Worm (Caenorhabditis elegans) whole organism, late embryonic: Measurements from ENCODE around the gene srsx-3.

Experiments
- C38D4.7 ChIP-seq: fragments of 200-800 bp; sonication (Bioruptor generic); optimal IDR thresholded peaks from 2 replicates; lab custom pipeline; 2018; ENCODE audit warnings: mild to moderate bottlenecking, missing genetic modification characterization, moderate library complexity, missing compliant biosample characterization
- K02D7.2 ChIP-seq: sonication (generic microtip); optimal IDR thresholded peaks from 2 replicates; lab custom pipeline; 2017; ENCODE audit warnings: mild to moderate bottlenecking, missing genetic modification characterization, missing compliant biosample characterization
- T23F11.4 ChIP-seq: fragments of 200-800 bp; sonication (Bioruptor generic); optimal IDR thresholded peaks from 2 replicates; lab custom pipeline; 2018; ENCODE audit warnings: mild to moderate bottlenecking, missing genetic modification characterization, missing compliant biosample characterization
- ceh-19 ChIP-seq: fragments of 200-800 bp; sonication (Bioruptor generic); optimal IDR thresholded peaks from 2 replicates; lab custom pipeline; 2018; ENCODE audit warnings: mild to moderate bottlenecking, missing genetic modification characterization, missing compliant biosample characterization
- ceh-2 ChIP-seq: sonication (generic microtip); optimal IDR thresholded peaks from 2 replicates; lab custom pipeline; 2016; ENCODE audit warnings: missing genotype, missing genetic modification characterization, missing compliant biosample characterization
- ceh-24 ChIP-seq: sonication (generic microtip); optimal IDR thresholded peaks from 2 replicates; lab custom pipeline; 2016; ENCODE audit warnings: mild to moderate bottlenecking, missing genetic modification characterization, missing compliant biosample characterization
- ceh-30 ChIP-seq: fragments of 150-350 bp; optimal IDR thresholded peaks from 2 replicates; lab custom pipeline; 2014; ENCODE audit warnings: missing biosample characterization, missing genetic modification characterization
- ceh-31 ChIP-seq: sonication (generic microtip); optimal IDR thresholded peaks from 2 replicates; lab custom pipeline; 2016; ENCODE audit warnings: missing genetic modification characterization, missing compliant biosample characterization
- ceh-34 ChIP-seq: sonication (generic microtip); optimal IDR thresholded peaks from 2 replicates; lab custom pipeline; 2016; ENCODE audit warnings: mild to moderate bottlenecking, missing genetic modification characterization, missing compliant biosample characterization
- ceh-48 ChIP-seq: sonication (generic microtip); optimal IDR thresholded peaks from 2 replicates; lab custom pipeline; 2016; ENCODE audit warnings: missing genetic modification characterization, inconsistent platforms, missing compliant biosample characterization
- ceh-6 ChIP-seq: fragments of 200-800 bp; sonication (Bioruptor generic); optimal IDR thresholded peaks from 2 replicates; lab custom pipeline; 2018; ENCODE audit warnings: mild to moderate bottlenecking, missing genetic modification characterization, missing compliant biosample characterization
- che-1 ChIP-seq: sonication (generic microtip); optimal IDR thresholded peaks from 2 replicates; lab custom pipeline; 2016; ENCODE audit warnings: mild to moderate bottlenecking, missing genetic modification characterization, missing compliant biosample characterization
- dmd-4 ChIP-seq: sonication (generic microtip); optimal IDR thresholded peaks from 2 replicates; lab custom pipeline; 2016; ENCODE audit warnings: borderline replicate concordance, missing genetic modification characterization, missing compliant biosample characterization
- dve-1 ChIP-seq: sonication (generic microtip); optimal IDR thresholded peaks from 2 replicates; lab custom pipeline; 2017; ENCODE audit warnings: antibody characterized with exemption, mild to moderate bottlenecking, missing genetic modification characterization, missing compliant biosample characterization
- elt-2 ChIP-seq: sonication (generic microtip); optimal IDR thresholded peaks from 2 replicates; lab custom pipeline; 2016; ENCODE audit warnings: missing genetic modification reagents, missing genetic modification characterization, missing compliant biosample characterization
- elt-4 ChIP-seq: sonication (generic microtip); optimal IDR thresholded peaks from 2 replicates; lab custom pipeline; 2016; ENCODE audit warnings: missing genetic modification characterization, missing compliant biosample characterization
- ets-4 ChIP-seq: sonication (generic microtip); optimal IDR thresholded peaks from 2 replicates; lab custom pipeline; 2016; ENCODE audit warnings: missing genetic modification characterization, missing compliant biosample characterization
- fax-1 ChIP-seq: sonication (generic microtip); optimal IDR thresholded peaks from 2 replicates; lab custom pipeline; 2016; ENCODE audit warnings: missing genotype, missing genetic modification characterization, missing compliant biosample characterization
- fkh-6 ChIP-seq: sonication (generic microtip); optimal IDR thresholded peaks from 2 replicates; lab custom pipeline; 2016; ENCODE audit warnings: missing genetic modification characterization, missing compliant biosample characterization
- gmeb-2 ChIP-seq: sonication (generic microtip); optimal IDR thresholded peaks from 2 replicates; lab custom pipeline; 2016; ENCODE audit warnings: missing genetic modification characterization, inconsistent platforms, missing compliant biosample characterization
- hlh-8 ChIP-seq: sonication (generic microtip); optimal IDR thresholded peaks from 2 replicates; lab custom pipeline; 2016; ENCODE audit warnings: missing genotype, missing genetic modification characterization, missing compliant biosample characterization
- madf-2 ChIP-seq: sonication (generic microtip); optimal IDR thresholded peaks from 2 replicates; lab custom pipeline; 2017; ENCODE audit warnings: missing genetic modification characterization, missing compliant biosample characterization
- mec-3 ChIP-seq: sonication (generic microtip); optimal IDR thresholded peaks from 2 replicates; lab custom pipeline; 2016; ENCODE audit warnings: borderline replicate concordance, missing genetic modification characterization, missing compliant biosample characterization
- nfya-1 ChIP-seq: sonication (generic microtip); optimal IDR thresholded peaks from 2 replicates; lab custom pipeline; 2017; ENCODE audit warnings: missing genetic modification characterization, mild to moderate bottlenecking, missing compliant biosample characterization, antibody characterized with exemption, moderate library complexity
- nhr-11 ChIP-seq: fragments of 150-350 bp; optimal IDR thresholded peaks from 2 replicates; lab custom pipeline; 2014; ENCODE audit warnings: missing biosample characterization, missing genetic modification characterization
- nhr-232 ChIP-seq: sonication (generic microtip); optimal IDR thresholded peaks from 2 replicates; lab custom pipeline; 2016; ENCODE audit warnings: missing genetic modification characterization, missing compliant biosample characterization
- pat-9 ChIP-seq: fragments of 200-800 bp; sonication (Bioruptor generic); optimal IDR thresholded peaks from 2 replicates; lab custom pipeline; 2018; ENCODE audit warnings: mild to moderate bottlenecking, missing genetic modification characterization, moderate library complexity, missing compliant biosample characterization
- pqm-1 ChIP-seq: sonication (generic microtip); optimal IDR thresholded peaks from 2 replicates; lab custom pipeline; 2016; ENCODE audit warnings: missing genetic modification characterization, missing compliant biosample characterization
- pros-1 ChIP-seq: fragments of 150-350 bp; optimal IDR thresholded peaks from 2 replicates; lab custom pipeline; 2014; ENCODE audit warnings: missing biosample characterization, missing genetic modification reagents, missing genetic modification characterization
- rnt-1 ChIP-seq: sonication (generic microtip); optimal IDR thresholded peaks from 2 replicates; lab custom pipeline; 2016; ENCODE audit warnings: missing genetic modification characterization, missing compliant biosample characterization
- sdc-2 ChIP-seq: sonication (generic microtip); optimal IDR thresholded peaks from 2 replicates; lab custom pipeline; 2016; ENCODE audit warnings: missing genotype, missing genetic modification characterization, missing compliant biosample characterization
- sox-4 ChIP-seq: sonication (generic microtip); optimal IDR thresholded peaks from 2 replicates; lab custom pipeline; 2017; ENCODE audit warnings: mild to moderate bottlenecking, missing genetic modification characterization, inconsistent platforms, missing compliant biosample characterization
- syd-9 ChIP-seq: sonication (generic microtip); optimal IDR thresholded peaks from 2 replicates; lab custom pipeline; 2016; ENCODE audit warnings: mild to moderate bottlenecking, missing genetic modification characterization, moderate library complexity, missing compliant biosample characterization
- ttx-3 ChIP-seq: sonication (generic microtip); optimal IDR thresholded peaks from 2 replicates; lab custom pipeline; 2016; ENCODE audit warnings: missing genetic modification reagents, missing genetic modification characterization, missing compliant biosample characterization
- unc-42 ChIP-seq: sonication (generic microtip); optimal IDR thresholded peaks from 2 replicates; lab custom pipeline; 2016; ENCODE audit warnings: missing genotype, missing genetic modification characterization, missing compliant biosample characterization
- unc-55 ChIP-seq: sonication (generic microtip); optimal IDR thresholded peaks from 2 replicates; lab custom pipeline; 2017; ENCODE audit warnings: missing biosample characterization, missing genetic modification reagents, missing genetic modification characterization
- unc-86 ChIP-seq: sonication (generic microtip); optimal IDR thresholded peaks from 2 replicates; lab custom pipeline; 2016; ENCODE audit warnings: missing genetic modification characterization, missing compliant biosample characterization
- zip-5 ChIP-seq: sonication (generic microtip); optimal IDR thresholded peaks from 2 replicates; lab custom pipeline; 2016; ENCODE audit warnings: missing genetic modification characterization, missing compliant biosample characterization
- ztf-16 ChIP-seq: sonication (generic microtip); optimal IDR thresholded peaks from 2 replicates; lab custom pipeline; 2017; ENCODE audit warnings: missing genetic modification characterization, missing compliant biosample characterization

srsx-3 gene

DNA sequence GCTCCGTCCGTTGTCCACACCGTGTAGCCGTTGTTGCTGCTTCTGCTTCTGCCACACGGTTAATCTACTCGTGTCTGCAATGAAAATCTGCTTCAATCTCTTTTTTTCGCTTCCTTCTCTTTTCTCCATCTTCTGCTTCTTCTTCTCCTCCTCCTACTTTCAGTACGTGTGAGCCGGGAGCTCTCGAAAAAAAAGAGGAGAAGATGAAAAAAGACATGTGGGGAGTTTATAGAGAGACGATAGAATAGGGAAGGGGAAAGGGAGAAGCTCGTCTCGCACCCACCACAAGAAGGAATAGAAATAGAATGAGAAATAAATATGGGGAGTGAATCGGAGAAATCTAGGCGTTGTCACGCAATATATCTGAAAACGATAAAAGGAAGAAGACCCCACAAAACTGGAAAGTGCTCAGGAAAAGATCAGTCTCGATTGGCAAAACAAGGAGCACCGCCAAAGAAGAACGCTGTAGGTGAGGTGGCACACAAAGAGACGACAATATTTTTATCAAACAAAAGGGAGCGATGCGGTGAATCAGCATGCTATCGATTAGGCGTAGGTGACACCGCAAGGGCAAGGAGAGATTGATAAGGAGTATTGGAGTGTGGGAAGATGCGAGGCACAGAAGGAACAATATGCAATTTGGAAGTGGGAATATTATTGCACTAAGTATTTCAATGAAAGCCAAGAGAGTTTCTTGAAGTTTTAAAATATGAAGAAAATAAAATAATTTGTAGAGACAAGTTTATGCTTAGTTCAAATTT, 40.8 kb upstream of the srsx-3 start, which contains the start of gene let-413:
let-413 (minus strand) TSS at position 76 of the 761 bp plus-strand sequence.
- peak; percentile 26 for TF ChIP-seq dmd-4
- TF ChIP-seq gmeb-2 (tag; lab: Kevin White, UChicago), result no peak
- peak; percentile 1 for TF ChIP-seq pqm-1
- TF ChIP-seq unc-42, result peak; percentile 20
- TF ChIP-seq elt-2 (tag; lab: Kevin White, UChicago), result peak; percentile 56
- TF ChIP-seq fkh-6, result no peak

DNA sequence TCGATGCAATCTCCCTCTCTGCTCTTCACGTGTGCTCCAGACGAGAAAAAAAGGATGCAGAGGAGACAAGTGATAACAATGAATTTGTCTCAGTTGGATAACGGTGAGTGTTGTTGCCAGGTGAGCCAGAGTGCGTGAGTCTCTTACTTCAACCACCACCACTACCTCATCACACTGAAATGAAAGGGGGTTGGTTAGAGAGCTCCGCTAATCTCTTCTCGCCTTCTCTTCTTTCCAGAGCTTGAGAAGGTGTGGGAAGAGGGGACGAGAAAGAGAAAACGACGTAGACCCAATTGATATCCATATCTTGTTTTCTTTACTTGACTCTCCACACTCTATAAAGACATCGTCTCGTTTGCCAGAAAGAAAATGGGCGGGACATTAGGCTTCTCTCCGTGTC, 34.3 kb upstream of the srsx-3 start:
- TF ChIP-seq gmeb-2 (tag; lab: Kevin White, UChicago) (no peak), unc-86 (tag; lab: Kevin White, UChicago) (no peak), unc-55 (no peak), ceh-34 (tag; lab: Kevin White, UChicago) (no peak), ttx-3 (tag; lab: Kevin White, UChicago) (no peak), pros-1 (tag; lab: Kevin White, UChicago) (no peak), hlh-8 (no peak), ceh-48 (tag; lab: Kevin White, UChicago) (no peak), ceh-30 (no peak), mec-3 (tag; lab: Kevin White, UChicago) (no peak), K02D7.2 (tag; lab: Kevin White, UChicago) (no peak), ztf-16 (tag; lab: Kevin White, UChicago) (no peak), elt-4 (no peak), ceh-6 (GFP tag; lab: Kevin White, UChicago) (no peak), C38D4.7 (GFP tag; lab: Kevin White, UChicago) (no peak), ceh-31 (tag; lab: Kevin White, UChicago) (no peak)
- TF ChIP-seq, all 69 proteins: peak for 0

DNA sequence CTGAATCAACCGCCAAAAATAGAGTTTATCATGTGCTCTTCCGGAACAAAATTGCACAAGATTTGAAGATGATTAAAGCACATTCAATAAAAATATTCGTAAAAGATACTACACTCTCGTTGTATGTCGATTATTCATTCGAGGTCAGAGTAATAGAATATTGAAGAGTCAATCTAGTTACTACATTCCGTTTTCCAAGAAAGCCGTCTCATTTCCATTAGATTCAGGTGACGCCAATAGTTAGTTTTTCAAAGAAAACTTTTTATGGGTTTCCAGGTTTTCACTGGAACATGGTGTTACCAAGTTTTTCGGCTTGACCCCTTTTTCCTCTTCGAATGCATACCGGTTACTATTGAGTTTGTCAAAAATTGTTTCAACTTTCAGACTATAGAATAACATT, 33.5 kb upstream of the srsx-3 start:
- TF ChIP-seq fax-1 (no peak), ets-4 (tag; lab: Kevin White, UChicago) (no peak), nfya-1 (tag; lab: Kevin White, UChicago) (no peak)

DNA sequence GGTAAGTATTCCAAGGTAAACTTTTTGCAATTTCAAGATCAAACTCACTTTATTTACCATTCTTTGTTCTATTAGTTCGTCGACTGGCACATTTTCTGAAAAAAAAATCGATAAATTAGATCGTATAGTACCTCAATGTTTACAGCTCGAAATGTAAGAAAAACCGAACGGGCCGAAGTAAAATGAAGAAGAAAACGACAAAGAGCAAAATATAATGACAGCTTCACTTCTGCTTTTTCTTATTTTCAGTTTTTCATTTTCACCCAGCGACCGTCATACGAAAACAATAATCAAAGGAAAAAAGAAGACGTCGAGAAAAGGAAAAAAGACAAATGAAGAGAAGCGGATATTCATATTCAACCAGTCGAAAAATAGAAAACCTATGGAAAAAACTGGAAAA, 32.1 kb upstream of the srsx-3 start, which contains the start of gene che-7:
che-7 (minus strand) TSS at position 101 of the 400 bp plus-strand sequence.
- no peak for TF ChIP-seq unc-86 (tag; lab: Kevin White, UChicago)
- TF ChIP-seq unc-55, result no peak
- TF ChIP-seq T23F11.4 (GFP tag; lab: Kevin White, UChicago), result no peak
- TF ChIP-seq pros-1 (tag; lab: Kevin White, UChicago), result no peak
- no peak for TF ChIP-seq sdc-2
- no peak for TF ChIP-seq nhr-232 (tag; lab: Kevin White, UChicago)
- no peak for TF ChIP-seq ceh-2 (tag; lab: Kevin White, UChicago)
- TF ChIP-seq zip-5 (tag; lab: Kevin White, UChicago), result no peak
- no peak for TF ChIP-seq ceh-19 (GFP tag; lab: Kevin White, UChicago)
- no peak for TF ChIP-seq nhr-11 (tag; lab: Kevin White, UChicago)
- no peak for TF ChIP-seq che-1 (tag; lab: Kevin White, UChicago)
- TF ChIP-seq sox-4 (tag; lab: Kevin White, UChicago), result no peak
- TF ChIP-seq ttx-3 (tag; lab: Kevin White, UChicago), result no peak
- no peak for TF ChIP-seq pqm-1

DNA sequence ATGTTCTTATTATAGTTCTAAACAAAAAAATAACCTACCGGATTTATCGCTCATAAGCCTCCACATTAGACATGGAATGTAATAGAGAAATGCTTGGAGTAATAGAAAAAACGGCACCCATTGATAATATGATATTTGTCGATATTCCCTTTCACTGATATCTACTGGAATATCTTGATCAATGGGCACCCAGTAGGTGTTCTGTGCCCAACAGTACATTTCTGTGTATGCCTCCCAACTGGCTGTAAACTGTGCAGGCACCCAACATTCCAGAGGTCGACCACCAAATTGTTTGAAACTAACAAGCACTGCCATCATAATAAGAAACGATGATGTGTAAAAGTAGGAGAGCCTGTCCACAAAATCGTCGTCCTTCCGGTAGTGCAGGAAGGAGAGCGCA, 27.4 kb upstream of the srsx-3 start:
- TF ChIP-seq ceh-2 (tag; lab: Kevin White, UChicago), result no peak
- TF ChIP-seq ceh-6 (GFP tag; lab: Kevin White, UChicago), result no peak
- TF ChIP-seq dmd-4, result no peak
- TF ChIP-seq ceh-31 (tag; lab: Kevin White, UChicago), result no peak
- no peak for TF ChIP-seq dve-1 (tag; lab: Kevin White, UChicago)
- TF ChIP-seq madf-2 (tag; lab: Kevin White, UChicago), result no peak
- TF ChIP-seq syd-9 (tag; lab: Kevin White, UChicago), result no peak
- no peak for TF ChIP-seq nhr-11 (tag; lab: Kevin White, UChicago)
- TF ChIP-seq ttx-3 (tag; lab: Kevin White, UChicago), result no peak
- no peak for TF ChIP-seq pat-9
- TF ChIP-seq rnt-1 (tag; lab: Kevin White, UChicago), result no peak
- no peak for TF ChIP-seq ceh-24
- no peak for TF ChIP-seq K02D7.2 (tag; lab: Kevin White, UChicago)
